Worm (Caenorhabditis elegans): Measurements from ENCODE around the gene R160.6.
"Not testable (repeated sequence)": the region's sequence is repeated elsewhere in the genome, so short reads cannot be mapped to it uniquely, and the experiment has no call there.

R160.6 gene

ce11 chrX:4332305-4332704 lies 40.7 kb downstream of the R160.6 start, which contains the start of gene C24A8.6:
TSS of gene C24A8.6 (minus strand) at chrX:4332405.
- not testable (repeated sequence) for TF ChIP-seq aptf-2 (GFP tag; conservative IDR thresholded peaks at IDR 0.05); chd-7 (tag; optimal IDR thresholded peaks at IDR 0.05); lin-40 (tag; optimal IDR thresholded peaks at IDR 0.05)

ce11 chrX:4328816-4329215 lies 44.2 kb downstream of the R160.6 start, which contains the start of gene C24A8.5:
TSS of gene C24A8.5 (minus strand) at chrX:4328916.
- no peak for TF ChIP-seq let-607 (tag; optimal IDR thresholded peaks at IDR 0.05)
- TF ChIP-seq nfya-1 (tag; optimal IDR thresholded peaks at IDR 0.05; ENCODE audit: borderline replicate concordance, insufficient read depth): no peak
- no peak for TF ChIP-seq chd-7 (tag; optimal IDR thresholded peaks at IDR 0.05)
- no peak for TF ChIP-seq sea-2 (GFP tag; IDR thresholded peaks at IDR 0.05)
- TF ChIP-seq T26A5.8 (tag; optimal IDR thresholded peaks at IDR 0.05): no peak
- TF ChIP-seq lin-54 (GFP tag; optimal IDR thresholded peaks at IDR 0.05): no peak
- no peak for TF ChIP-seq athp-1 (tag; optimal IDR thresholded peaks at IDR 0.05)
- no peak for TF ChIP-seq bed-2 (GFP tag; IDR thresholded peaks at IDR 0.05)

- TF ChIP-seq unc-130 (GFP tag; optimal IDR thresholded peaks at IDR 0.05): no peak
- TF ChIP-seq attf-6 (GFP tag; IDR thresholded peaks at IDR 0.05): no peak
- no peak for TF ChIP-seq akir-1 (GFP tag; optimal IDR thresholded peaks at IDR 0.05)
- no peak for TF ChIP-seq athp-1 (tag; optimal IDR thresholded peaks at IDR 0.05)
- TF ChIP-seq ceh-27 (GFP tag; optimal IDR thresholded peaks at IDR 0.05): no peak
- no peak for TF ChIP-seq F10E7.11 (tag; optimal IDR thresholded peaks at IDR 0.05)
- TF ChIP-seq Y53F4B.3 (GFP tag; IDR thresholded peaks at IDR 0.05): no peak
- TF ChIP-seq bed-1 (GFP tag; IDR thresholded peaks at IDR 0.05): no peak
- no peak for TF ChIP-seq attf-3 (GFP tag; conservative IDR thresholded peaks at IDR 0.05)
- no peak for TF ChIP-seq lin-54 (GFP tag; optimal IDR thresholded peaks at IDR 0.05)
- no peak for TF ChIP-seq mcd-1 (GFP tag; IDR thresholded peaks at IDR 0.05)
- TF ChIP-seq aptf-2 (GFP tag; conservative IDR thresholded peaks at IDR 0.05): no peak
- no peak for TF ChIP-seq C06A6.2 (GFP tag; conservative IDR thresholded peaks at IDR 0.05)
- TF ChIP-seq dpl-1 (GFP tag; optimal IDR thresholded peaks at IDR 0.05): no peak
- no peak for TF ChIP-seq ets-4 (GFP tag; optimal IDR thresholded peaks at IDR 0.05)
- no peak for TF ChIP-seq lag-1 (GFP tag; IDR thresholded peaks at IDR 0.05)
Observed at ce11 chrX:4322847-4323455, 50.1 kb downstream of the R160.6 start.

Measured in whole organism, young adult.